Fruit fly (Drosophila melanogaster) whole organism, prepupa: ENCODE results near the gene CG43088.

Experiments
- CG10631 ChIP-seq: fragments of 200-800 bp; sonication (Bioruptor generic); optimal IDR thresholded peaks from 2 replicates; lab custom pipeline; 2016; ENCODE audit warnings: missing biosample characterization, missing genetic modification characterization
- CG10669 ChIP-seq: fragments of 200-800 bp; sonication (Bioruptor generic); optimal IDR thresholded peaks from 3 replicates; lab custom pipeline; 2018; ENCODE audit warnings: missing biosample characterization, mild to moderate bottlenecking, missing genetic modification characterization, moderate library complexity
- CG11294 ChIP-seq: fragments of 200-800 bp; sonication (Bioruptor generic); IDR thresholded peaks from 2 replicates; pipeline ENCODE4 v1.3.6; 2022; ENCODE audit warnings: missing biosample characterization, missing genetic modification characterization
- CG11762 ChIP-seq: fragments of 200-800 bp; sonication (Bioruptor generic); optimal IDR thresholded peaks from 3 replicates; lab custom pipeline; 2016; ENCODE audit warnings: missing biosample characterization, missing genetic modification characterization; ENCODE audit not compliant: insufficient read depth
- CG11902 ChIP-seq: fragments of 200-800 bp; sonication (Bioruptor generic); optimal IDR thresholded peaks from 3 replicates; lab custom pipeline; 2016; ENCODE audit warnings: missing biosample characterization, missing genetic modification characterization
- CG15336 ChIP-seq: fragments of 200-800 bp; sonication (Bioruptor generic); IDR thresholded peaks from 2 replicates; pipeline ENCODE4 v1.3.6; 2022; ENCODE audit warnings: missing biosample characterization, missing genetic modification characterization
- CG16779 ChIP-seq: fragments of 200-800 bp; sonication (Bioruptor generic); optimal IDR thresholded peaks from 3 replicates; lab custom pipeline; 2017; ENCODE audit warnings: missing biosample characterization, mild to moderate bottlenecking, missing genetic modification characterization
- CG3032 ChIP-seq: fragments of 200-800 bp; optimal IDR thresholded peaks from 2 replicates; lab custom pipeline; 2019; ENCODE audit warnings: missing biosample characterization, mild to moderate bottlenecking, missing genetic modification characterization, moderate library complexity
- CG31627 ChIP-seq: fragments of 200-800 bp; sonication (Bioruptor generic); optimal IDR thresholded peaks from 3 replicates; lab custom pipeline; 2016; ENCODE audit warnings: missing biosample characterization, missing genetic modification characterization
- CG32006 ChIP-seq: fragments of 200-800 bp; sonication (Bioruptor generic); optimal IDR thresholded peaks from 3 replicates; lab custom pipeline; 2017; ENCODE audit warnings: missing biosample characterization, mild to moderate bottlenecking, missing genetic modification characterization
- CG34406 ChIP-seq: fragments of 200-800 bp; sonication (Bioruptor generic); optimal IDR thresholded peaks from 3 replicates; lab custom pipeline; 2016; ENCODE audit warnings: missing biosample characterization, missing genetic modification characterization
- CG3919 ChIP-seq: fragments of 200-800 bp; sonication (Bioruptor generic); optimal IDR thresholded peaks from 3 replicates; lab custom pipeline; 2016; ENCODE audit warnings: missing biosample characterization, missing genetic modification characterization
- CG4318 ChIP-seq: fragments of 200-800 bp; sonication (Bioruptor generic); optimal IDR thresholded peaks from 3 replicates; lab custom pipeline; 2017; ENCODE audit warnings: missing biosample characterization, mild to moderate bottlenecking, missing genetic modification characterization
- CG6163 ChIP-seq: fragments of 200-800 bp; sonication (Bioruptor generic); IDR thresholded peaks from 3 replicates; pipeline ENCODE4 v1.3.6; 2022; ENCODE audit warnings: missing biosample characterization, missing genetic modification characterization
- CG6276 ChIP-seq: fragments of 200-800 bp; sonication (Bioruptor generic); optimal IDR thresholded peaks from 2 replicates; lab custom pipeline; 2017; ENCODE audit warnings: missing biosample characterization, mild to moderate bottlenecking, missing genetic modification characterization
- CG6808 ChIP-seq: fragments of 200-800 bp; sonication (Bioruptor generic); optimal IDR thresholded peaks from 3 replicates; lab custom pipeline; 2017; ENCODE audit warnings: missing biosample characterization, missing genetic modification characterization, mild to moderate bottlenecking, moderate library complexity, missing genetic modification reagents
- CG8119 ChIP-seq: fragments of 200-800 bp; sonication (Bioruptor generic); IDR thresholded peaks from 3 replicates; pipeline ENCODE4 v1.3.6; 2022; ENCODE audit warnings: missing biosample characterization, missing genetic modification characterization
- CG9139 ChIP-seq: fragments of 200-800 bp; sonication (Bioruptor generic); optimal IDR thresholded peaks from 3 replicates; lab custom pipeline; 2017; ENCODE audit warnings: missing biosample characterization, mild to moderate bottlenecking, missing genetic modification characterization
- Eip75B ChIP-seq: fragments of 200-800 bp; sonication (Bioruptor generic); optimal IDR thresholded peaks from 3 replicates; lab custom pipeline; 2016; ENCODE audit warnings: missing biosample characterization, missing genetic modification characterization
- Eip78C ChIP-seq: fragments of 200-800 bp; sonication (Bioruptor generic); peaks from one replicate; lab custom pipeline; 2016; ENCODE audit warnings: missing biosample characterization, missing genetic modification characterization
- Eip93F ChIP-seq: fragments of 200-800 bp; sonication (Bioruptor generic); optimal IDR thresholded peaks from 2 replicates; lab custom pipeline; 2016; ENCODE audit warnings: missing biosample characterization, mild to moderate bottlenecking, missing genetic modification characterization
- Ets21C ChIP-seq: fragments of 200-800 bp; sonication (Bioruptor generic); optimal IDR thresholded peaks from 3 replicates; lab custom pipeline; 2016; ENCODE audit warnings: missing biosample characterization, missing genetic modification characterization
- Ets96B ChIP-seq: fragments of 200-800 bp; optimal IDR thresholded peaks from 2 replicates; lab custom pipeline; 2019; ENCODE audit warnings: missing biosample characterization, mild to moderate bottlenecking, missing genetic modification characterization, moderate library complexity
- Hr39 ChIP-seq: fragments of 200-800 bp; sonication (Bioruptor generic); optimal IDR thresholded peaks from 2 replicates; lab custom pipeline; 2016; ENCODE audit warnings: missing biosample characterization, missing genetic modification characterization
- Hr4 ChIP-seq: fragments of 200-800 bp; sonication (Bioruptor generic); optimal IDR thresholded peaks from 3 replicates; lab custom pipeline; 2016; ENCODE audit warnings: missing biosample characterization, missing genetic modification characterization
- Lpt ChIP-seq: fragments of 200-800 bp; sonication (Bioruptor generic); optimal IDR thresholded peaks from 3 replicates; lab custom pipeline; 2016; ENCODE audit warnings: missing biosample characterization, missing genetic modification characterization
- Met ChIP-seq: fragments of 200-800 bp; sonication (Bioruptor generic); optimal IDR thresholded peaks from 3 replicates; lab custom pipeline; 2016; ENCODE audit warnings: missing biosample characterization, missing genetic modification characterization
- OdsH ChIP-seq: fragments of 200-800 bp; sonication (Bioruptor generic); optimal IDR thresholded peaks from 3 replicates; lab custom pipeline; 2016; ENCODE audit warnings: missing biosample characterization, missing genetic modification characterization
- Smox ChIP-seq: fragments of 200-800 bp; sonication (Bioruptor generic); optimal IDR thresholded peaks from 3 replicates; lab custom pipeline; 2016; ENCODE audit warnings: missing biosample characterization, missing genetic modification characterization
- Sox102F ChIP-seq: fragments of 200-800 bp; sonication (Bioruptor generic); optimal IDR thresholded peaks from 2 replicates; lab custom pipeline; 2016; ENCODE audit warnings: missing biosample characterization, mild to moderate bottlenecking, missing genetic modification characterization
- Sox14 ChIP-seq: fragments of 200-800 bp; sonication (Bioruptor generic); optimal IDR thresholded peaks from 3 replicates; lab custom pipeline; 2016; ENCODE audit warnings: missing biosample characterization, missing genetic modification characterization
- achi ChIP-seq: fragments of 200-800 bp; sonication (Bioruptor generic); optimal IDR thresholded peaks from 3 replicates; lab custom pipeline; 2016; ENCODE audit warnings: missing biosample characterization, missing genetic modification characterization
- acj6 ChIP-seq: fragments of 200-800 bp; sonication (Bioruptor generic); optimal IDR thresholded peaks from 3 replicates; lab custom pipeline; 2016; ENCODE audit warnings: missing biosample characterization, missing genetic modification characterization
- dac ChIP-seq: fragments of 200-800 bp; sonication (Bioruptor generic); optimal IDR thresholded peaks from 2 replicates; lab custom pipeline; 2017; ENCODE audit warnings: missing biosample characterization, mild to moderate bottlenecking, missing genetic modification characterization
- dsx ChIP-seq: fragments of 200-800 bp; optimal IDR thresholded peaks from 3 replicates; lab custom pipeline; 2019; ENCODE audit warnings: missing biosample characterization, mild to moderate bottlenecking, missing genetic modification characterization, moderate library complexity; ENCODE audit not compliant: poor library complexity, severe bottlenecking
- esn ChIP-seq: fragments of 200-800 bp; sonication (Bioruptor generic); optimal IDR thresholded peaks from 2 replicates; lab custom pipeline; 2016; ENCODE audit warnings: missing biosample characterization, mild to moderate bottlenecking, missing genetic modification characterization, moderate library complexity
- fd59A ChIP-seq: fragments of 200-800 bp; sonication (Bioruptor generic); optimal IDR thresholded peaks from 2 replicates; lab custom pipeline; 2017; ENCODE audit warnings: missing biosample characterization, mild to moderate bottlenecking, missing genetic modification characterization, missing genetic modification reagents
- fd85E ChIP-seq: fragments of 200-800 bp; sonication (Bioruptor generic); optimal IDR thresholded peaks from 3 replicates; lab custom pipeline; 2016; ENCODE audit warnings: missing biosample characterization, missing genetic modification characterization
- fkh ChIP-seq: fragments of 200-800 bp; sonication (Bioruptor generic); optimal IDR thresholded peaks from 3 replicates; lab custom pipeline; 2017; ENCODE audit warnings: missing biosample characterization, mild to moderate bottlenecking, missing genetic modification characterization, moderate library complexity
- net ChIP-seq: fragments of 200-800 bp; sonication (Bioruptor generic); optimal IDR thresholded peaks from 3 replicates; lab custom pipeline; 2016; ENCODE audit warnings: missing biosample characterization, missing genetic modification characterization
- pdm3 ChIP-seq: fragments of 200-800 bp; sonication (Bioruptor generic); optimal IDR thresholded peaks from 3 replicates; lab custom pipeline; 2016; ENCODE audit warnings: missing biosample characterization, missing genetic modification characterization
- salr ChIP-seq, 2 experiments: fragments of 200-800 bp; sonication (Bioruptor generic); optimal IDR thresholded peaks; 3 replicates each; lab custom pipeline; 2016 to 2018; ENCODE audit warnings: missing biosample characterization in 2 of 2, missing genetic modification characterization in 2 of 2, mild to moderate bottlenecking in 1 of 2
- ss ChIP-seq, 2 experiments: fragments of 200-800 bp; sonication (Bioruptor generic); optimal IDR thresholded peaks; 2 replicates in 1 of 2; 3 replicates in 1 of 2; lab custom pipeline; 2017 to 2018; ENCODE audit warnings: mild to moderate bottlenecking in 2 of 2, missing biosample characterization in 2 of 2, missing genetic modification characterization in 2 of 2, moderate library complexity in 1 of 2
- svp ChIP-seq: fragments of 200-800 bp; sonication (Bioruptor generic); peaks from one replicate; lab custom pipeline; 2016; ENCODE audit warnings: missing biosample characterization, missing genetic modification characterization
- topi ChIP-seq: fragments of 200-800 bp; sonication (Bioruptor generic); optimal IDR thresholded peaks from 3 replicates; lab custom pipeline; 2016; ENCODE audit warnings: missing biosample characterization, missing genetic modification characterization
- vri ChIP-seq: fragments of 200-800 bp; sonication (Bioruptor generic); optimal IDR thresholded peaks from 3 replicates; lab custom pipeline; 2016; ENCODE audit warnings: missing biosample characterization, mild to moderate bottlenecking, missing genetic modification characterization

The CG43088 gene

dm6 chrX:14727580-14727979 is 25.4 kb downstream of the CG43088 start (continued):
- TF ChIP-seq CG31627 (GFP tag; lab: Kevin White, UChicago): no peak
- TF ChIP-seq svp (GFP tag; lab: Kevin White, UChicago): peak; percentile 66
- no peak for TF ChIP-seq dsx (GFP tag; lab: Kevin White, UChicago)
- no peak for TF ChIP-seq CG16779 (tag; lab: Kevin White, UChicago)
- no peak for TF ChIP-seq CG9139 (GFP tag; lab: Kevin White, UChicago)
- no peak for TF ChIP-seq esn (GFP tag; lab: Kevin White, UChicago)
- TF ChIP-seq pdm3: peak; percentile 26
- TF ChIP-seq CG10669 (GFP tag; lab: Kevin White, UChicago): peak; percentile 5
- no peak for TF ChIP-seq Sox102F (GFP tag; lab: Kevin White, UChicago)
- peak; percentile 40 for TF ChIP-seq Ets96B (tag; lab: Kevin White, UChicago)
- TF ChIP-seq CG6808 (GFP tag; lab: Kevin White, UChicago): peak; percentile 5
- TF ChIP-seq, all 60 proteins: peak for 18

dm6 chrX:14738420-14738819 is 36.3 kb downstream of the CG43088 start:
- peak; percentile 43; the same call in 2 of the 3 replicates for TF ChIP-seq CG8119
- no peak for TF ChIP-seq fd59A (GFP tag; lab: Kevin White, UChicago)
- TF ChIP-seq Sox14 (GFP tag; lab: Kevin White, UChicago): peak; percentile 19
- peak; percentile 20 for TF ChIP-seq Hr39 (GFP tag; lab: Kevin White, UChicago)
- no peak for TF ChIP-seq Ets96B (tag; lab: Kevin White, UChicago)
- peak; percentile 21 for TF ChIP-seq CG3919
- no peak for TF ChIP-seq salr (GFP tag; optimal IDR thresholded peaks at IDR 0.05; lab: Kevin White, UChicago)
- TF ChIP-seq ss (GFP tag; optimal IDR thresholded peaks at IDR 0.05; lab: Kevin White, UChicago): no peak
- peak; percentile 39 for TF ChIP-seq pdm3
- peak; percentile 5 for TF ChIP-seq Eip75B (GFP tag; lab: Kevin White, UChicago)
- no peak for TF ChIP-seq topi (GFP tag; lab: Kevin White, UChicago)
- TF ChIP-seq acj6: peak; percentile 15
- peak; percentile 50 for TF ChIP-seq Eip78C (GFP tag; lab: Kevin White, UChicago)
- no peak for TF ChIP-seq Eip93F (GFP tag; lab: Kevin White, UChicago)
- TF ChIP-seq CG11762: no peak
- TF ChIP-seq Hr4 (GFP tag; lab: Kevin White, UChicago): peak; percentile 30
- TF ChIP-seq fkh (GFP tag; lab: Kevin White, UChicago): no peak
- peak; percentile 5 for TF ChIP-seq CG4318 (GFP tag; lab: Kevin White, UChicago)
- no peak for TF ChIP-seq net (GFP tag; lab: Kevin White, UChicago)
- TF ChIP-seq dac (GFP tag; lab: Kevin White, UChicago): peak; percentile 18
- TF ChIP-seq CG32006: peak; percentile 66
- TF ChIP-seq Smox (GFP tag; lab: Kevin White, UChicago): no peak
- peak; percentile 50 for TF ChIP-seq CG15336 (GFP tag; lab: Robert Waterston, UW)
- no peak for TF ChIP-seq fd85E (GFP tag; lab: Kevin White, UChicago)
- no peak for TF ChIP-seq CG16779 (tag; lab: Kevin White, UChicago)
- TF ChIP-seq CG6163: peak; percentile 27; the same call in 1 of the 3 replicates
- TF ChIP-seq achi: peak; percentile 21
- TF ChIP-seq CG10631 (GFP tag; lab: Kevin White, UChicago): peak; percentile 18
- peak; percentile 15 for TF ChIP-seq CG6276
- peak; percentile 28 for TF ChIP-seq OdsH

dm6 chrX:14743819-14744218 is 41.7 kb downstream of the CG43088 start:
- no peak for TF ChIP-seq CG3919
- TF ChIP-seq pdm3: no peak
- TF ChIP-seq CG8119: peak; percentile 45; the same call in 1 of the 3 replicates
- TF ChIP-seq CG11902 (GFP tag; lab: Kevin White, UChicago): no peak
- TF ChIP-seq Ets21C: no peak
- no peak for TF ChIP-seq CG11294
- peak; percentile 18 for TF ChIP-seq topi (GFP tag; lab: Kevin White, UChicago)
- peak; percentile 48 for TF ChIP-seq Met (GFP tag; lab: Kevin White, UChicago)
- TF ChIP-seq vri (GFP tag; lab: Kevin White, UChicago): no peak
- peak; percentile 69 for TF ChIP-seq Eip78C (GFP tag; lab: Kevin White, UChicago)
- TF ChIP-seq esn (GFP tag; lab: Kevin White, UChicago): peak; percentile 40
- peak; percentile 6 for TF ChIP-seq CG34406
- TF ChIP-seq dsx (GFP tag; lab: Kevin White, UChicago): no peak
- no peak for TF ChIP-seq Lpt (GFP tag; lab: Kevin White, UChicago)
- peak; percentile 27 for TF ChIP-seq CG32006
- no peak for TF ChIP-seq ss (GFP tag; optimal IDR thresholded peaks at IDR 0.05; lab: Kevin White, UChicago)
- TF ChIP-seq Ets96B (tag; lab: Kevin White, UChicago): no peak
- peak; percentile 12 for TF ChIP-seq OdsH
- TF ChIP-seq Hr4 (GFP tag; lab: Kevin White, UChicago): peak; percentile 2
- no peak for TF ChIP-seq net (GFP tag; lab: Kevin White, UChicago)
- TF ChIP-seq Hr39 (GFP tag; lab: Kevin White, UChicago): no peak
- peak; percentile 32 for TF ChIP-seq CG15336 (GFP tag; lab: Robert Waterston, UW)
- peak; percentile 77 for TF ChIP-seq svp (GFP tag; lab: Kevin White, UChicago)
- peak; percentile 35 for TF ChIP-seq Smox (GFP tag; lab: Kevin White, UChicago)
- TF ChIP-seq CG3032 (tag; lab: Kevin White, UChicago): no peak
